Worm (Caenorhabditis elegans) whole organism, mixed stage, embryonic: ENCODE data around the gene abu-9.

ENCODE experiments used
- M03D4.4 ChIP-seq: sonication (generic microtip); optimal IDR thresholded peaks from 2 replicates; lab custom pipeline; 2017; ENCODE audit warnings: mild to moderate bottlenecking, missing genetic modification characterization, missing compliant biosample characterization
- ceh-43 ChIP-seq: fragments of 200-800 bp; sonication (Bioruptor generic); optimal IDR thresholded peaks from 2 replicates; lab custom pipeline; 2018; ENCODE audit warnings: mild to moderate bottlenecking, missing genetic modification characterization, moderate library complexity, missing compliant biosample characterization
- elt-1 ChIP-seq: sonication (generic microtip); optimal IDR thresholded peaks from 2 replicates; lab custom pipeline; 2017; ENCODE audit warnings: missing genetic modification characterization, mild to moderate bottlenecking, missing compliant biosample characterization, antibody characterized with exemption, moderate library complexity, borderline replicate concordance; ENCODE audit not compliant: insufficient read depth
- ham-2 ChIP-seq: fragments of 200-800 bp; sonication (Bioruptor generic); optimal IDR thresholded peaks from 2 replicates; lab custom pipeline; 2018; ENCODE audit warnings: mild to moderate bottlenecking, missing genetic modification characterization, missing compliant biosample characterization
- lin-13 ChIP-seq: fragments of 150-350 bp; optimal IDR thresholded peaks from 2 replicates; lab custom pipeline; 2014; ENCODE audit warnings: missing biosample characterization, missing genetic modification characterization
- lsy-2 ChIP-seq: fragments of 150-350 bp; optimal IDR thresholded peaks from 2 replicates; lab custom pipeline; 2014; ENCODE audit warnings: missing biosample characterization, missing genetic modification characterization
- nhr-2 ChIP-seq: fragments of 150-350 bp; optimal IDR thresholded peaks from 2 replicates; lab custom pipeline; 2014; ENCODE audit warnings: missing biosample characterization, missing genetic modification characterization
- pha-4 ChIP-seq: fragments of 150-350 bp; optimal IDR thresholded peaks from 2 replicates; lab custom pipeline; 2018; ENCODE audit warnings: missing biosample characterization, missing genetic modification reagents, missing genetic modification characterization
- sptf-1 ChIP-seq: sonication (generic microtip); optimal IDR thresholded peaks from 2 replicates; lab custom pipeline; 2017; ENCODE audit warnings: mild to moderate bottlenecking, missing genetic modification characterization, moderate library complexity, missing compliant biosample characterization
- unc-39 ChIP-seq: fragments of 150-350 bp; optimal IDR thresholded peaks from 2 replicates; lab custom pipeline; 2014; ENCODE audit warnings: missing biosample characterization, missing genetic modification characterization
- zip-8 ChIP-seq: fragments of 150-350 bp; optimal IDR thresholded peaks from 2 replicates; lab custom pipeline; 2014; ENCODE audit warnings: missing biosample characterization, missing genetic modification characterization

Gene abu-9

DNA sequence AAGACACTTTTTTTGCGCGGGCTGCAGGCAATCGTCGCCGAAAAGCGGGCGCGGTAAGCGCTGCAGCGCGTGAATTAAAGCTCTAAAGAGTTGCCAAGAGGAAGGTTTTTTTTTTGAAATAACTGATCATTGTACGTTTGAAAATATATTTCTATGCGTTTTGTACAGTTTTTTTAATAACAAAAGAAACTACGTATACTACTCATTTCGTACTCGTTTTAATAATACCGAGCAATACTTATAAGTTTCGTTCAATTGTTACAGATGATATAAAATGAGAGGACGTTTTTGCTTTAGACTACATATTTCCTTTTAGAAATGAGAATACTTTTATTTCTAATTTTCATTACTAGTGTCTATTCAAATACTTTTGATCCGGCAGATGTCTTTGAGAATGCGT, 50.0 kb downstream of the abu-9 start, which contains the start of gene nep-15:
nep-15 (plus strand) TSS at position 301 of the 400 bp plus-strand sequence.
- TF ChIP-seq nhr-2 (no peak), pha-4 (no peak), M03D4.4 (tag; lab: Kevin White, UChicago) (no peak), lsy-2 (no peak), ceh-43 (no peak), ham-2 (GFP tag; lab: Kevin White, UChicago) (no peak), zip-8 (no peak), elt-1 (tag; lab: Kevin White, UChicago) (no peak), sptf-1 (no peak), lin-13 (no peak), unc-39 (tag; lab: Kevin White, UChicago) (no peak)
